Worm (Caenorhabditis elegans) whole organism, late embryonic: ENCODE measurements around the gene clec-3.

Source experiments
- T23F11.4 ChIP-seq: fragments of 200-800 bp; sonication (Bioruptor generic); optimal IDR thresholded peaks from 2 replicates; lab custom pipeline; 2018; ENCODE audit warnings: mild to moderate bottlenecking, missing genetic modification characterization, missing compliant biosample characterization
- dve-1 ChIP-seq: sonication (generic microtip); optimal IDR thresholded peaks from 2 replicates; lab custom pipeline; 2017; ENCODE audit warnings: antibody characterized with exemption, mild to moderate bottlenecking, missing genetic modification characterization, missing compliant biosample characterization
- hlh-6 ChIP-seq: sonication (generic microtip); optimal IDR thresholded peaks from 2 replicates; lab custom pipeline; 2016; ENCODE audit warnings: missing genotype, missing genetic modification characterization, missing compliant biosample characterization
- sox-2 ChIP-seq: fragments of 200-800 bp; sonication (Bioruptor generic); IDR thresholded peaks from 2 replicates; pipeline ENCODE4 v1.3.6; 2022; ENCODE audit warnings: missing genetic modification reagents, missing genetic modification characterization, missing compliant biosample characterization
- unc-86 ChIP-seq: sonication (generic microtip); optimal IDR thresholded peaks from 2 replicates; lab custom pipeline; 2016; ENCODE audit warnings: missing genetic modification characterization, missing compliant biosample characterization

- TF ChIP-seq dve-1 (tag; lab: Kevin White, UChicago) (peak; percentile 62), hlh-6 (tag; lab: Kevin White, UChicago) (no peak), T23F11.4 (GFP tag; lab: Kevin White, UChicago) (no peak), sox-2 (no peak), unc-86 (tag; lab: Kevin White, UChicago) (no peak)
Observed at ce11 chrII:3048989-3049388, 29.3 kb upstream of the clec-3 start.
